Fruit fly (Drosophila melanogaster): ENCODE data around the gene CG1265.

- TF ChIP-seq Lpt (GFP tag; optimal IDR thresholded peaks at IDR 0.05), result no peak
- no peak for TF ChIP-seq CG6854 (GFP tag; optimal IDR thresholded peaks at IDR 0.05)
- TF ChIP-seq CG32006 (GFP tag; optimal IDR thresholded peaks at IDR 0.05), result no peak
- TF ChIP-seq Blimp-1 (GFP tag; optimal IDR thresholded peaks at IDR 0.05), result no peak
- no peak for TF ChIP-seq Met (GFP tag; optimal IDR thresholded peaks at IDR 0.05)
- no peak for TF ChIP-seq Sox14 (GFP tag; optimal IDR thresholded peaks at IDR 0.05)
- TF ChIP-seq spab (GFP tag; optimal IDR thresholded peaks at IDR 0.05), result no peak
- no peak for TF ChIP-seq CG9139 (GFP tag; optimal IDR thresholded peaks at IDR 0.05)
Measured at dm6 chr3L:4219291-4220228, 35.0 kb upstream of the CG1265 start.

Measured in whole organism, prepupa.